Worm (Caenorhabditis elegans) whole organism, L2 larva: ENCODE measurements around the gene let-4.

ENCODE experiments used
- C34F6.9 ChIP-seq: fragments of 150-350 bp; optimal IDR thresholded peaks from 2 replicates; lab custom pipeline; 2014; ENCODE audit warnings: missing biosample characterization, missing genetic modification characterization
- F13H6.1 ChIP-seq: sonication (generic microtip); optimal IDR thresholded peaks from 2 replicates; lab custom pipeline; 2016; ENCODE audit warnings: missing genetic modification characterization, missing compliant biosample characterization
- Y55F3AM.14 ChIP-seq: fragments of 200-800 bp; sonication (Bioruptor generic); optimal IDR thresholded peaks from 2 replicates; lab custom pipeline; 2018; ENCODE audit warnings: mild to moderate bottlenecking, missing genetic modification characterization, missing compliant biosample characterization
- alr-1 ChIP-seq: fragments of 150-350 bp; optimal IDR thresholded peaks from 2 replicates; lab custom pipeline; 2014; ENCODE audit warnings: missing biosample characterization, missing genetic modification characterization
- aly-2 ChIP-seq: fragments of 150-350 bp; optimal IDR thresholded peaks from 2 replicates; lab custom pipeline; 2014; ENCODE audit warnings: missing biosample characterization, missing genetic modification characterization
- ama-1 ChIP-seq: fragments of 150-350 bp; optimal IDR thresholded peaks from 2 replicates; lab custom pipeline; 2018; ENCODE audit warnings: inconsistent platforms
- ceh-82 ChIP-seq: fragments of 150-350 bp; optimal IDR thresholded peaks from 2 replicates; lab custom pipeline; 2014; ENCODE audit warnings: missing biosample characterization, missing genetic modification characterization
- crh-2 ChIP-seq: sonication (generic microtip); optimal IDR thresholded peaks from 2 replicates; lab custom pipeline; 2017; ENCODE audit warnings: missing biosample characterization, missing genetic modification characterization
- dmd-4 ChIP-seq: sonication (generic microtip); optimal IDR thresholded peaks from 2 replicates; lab custom pipeline; 2017; ENCODE audit warnings: missing biosample characterization, missing genetic modification characterization
- egl-27 ChIP-seq: sonication (generic microtip); optimal IDR thresholded peaks from 3 replicates; lab custom pipeline; 2017; ENCODE audit warnings: missing biosample characterization, missing genetic modification reagents, missing genetic modification characterization
- elt-1 ChIP-seq: fragments of 150-350 bp; optimal IDR thresholded peaks from 2 replicates; lab custom pipeline; 2014; ENCODE audit warnings: missing biosample characterization, missing genetic modification characterization
- elt-3 ChIP-seq: sonication (generic microtip); optimal IDR thresholded peaks from 2 replicates; lab custom pipeline; 2017; ENCODE audit warnings: missing biosample characterization, missing genetic modification characterization
- fos-1 ChIP-seq: fragments of 150-350 bp; optimal IDR thresholded peaks from 2 replicates; lab custom pipeline; 2014; ENCODE audit warnings: missing biosample characterization, missing genetic modification characterization
- gmeb-1 ChIP-seq: fragments of 150-350 bp; optimal IDR thresholded peaks from 2 replicates; lab custom pipeline; 2014; ENCODE audit warnings: missing biosample characterization, missing genetic modification characterization
- lin-13 ChIP-seq: fragments of 150-350 bp; optimal IDR thresholded peaks from 2 replicates; lab custom pipeline; 2014; ENCODE audit warnings: missing biosample characterization, missing genetic modification reagents, missing genetic modification characterization
- lsy-2 ChIP-seq, 2 experiments: fragments of 150-350 bp in 1 of 2; sonication (generic microtip) in 1 of 2; optimal IDR thresholded peaks; 2 replicates each; lab custom pipeline; 2014 to 2017; ENCODE audit warnings: missing biosample characterization in 2 of 2, missing genetic modification characterization in 2 of 2
- mab-5 ChIP-seq: fragments of 150-350 bp; optimal IDR thresholded peaks from 2 replicates; lab custom pipeline; 2014; ENCODE audit warnings: missing biosample characterization, missing genetic modification characterization
- mbf-1 ChIP-seq: sonication (generic microtip); optimal IDR thresholded peaks from 2 replicates; lab custom pipeline; 2017; ENCODE audit warnings: missing biosample characterization, missing genetic modification characterization
- mdl-1 ChIP-seq, 2 experiments: fragments of 150-350 bp in 1 of 2; sonication (generic microtip) in 1 of 2; optimal IDR thresholded peaks; 2 replicates each; lab custom pipeline; 2017; ENCODE audit warnings: missing biosample characterization in 2 of 2, missing genetic modification characterization in 2 of 2
- nhr-10 ChIP-seq: sonication (generic microtip); optimal IDR thresholded peaks from 2 replicates; lab custom pipeline; 2017; ENCODE audit warnings: missing biosample characterization, missing genetic modification characterization
- nhr-129 ChIP-seq: fragments of 150-350 bp; optimal IDR thresholded peaks from 2 replicates; lab custom pipeline; 2014; ENCODE audit warnings: missing biosample characterization, missing genetic modification characterization
- nhr-21 ChIP-seq: fragments of 150-350 bp; optimal IDR thresholded peaks from 2 replicates; lab custom pipeline; 2014; ENCODE audit warnings: missing biosample characterization, missing genetic modification characterization
- nhr-23 ChIP-seq: fragments of 150-350 bp; optimal IDR thresholded peaks from 2 replicates; lab custom pipeline; 2014; ENCODE audit warnings: missing biosample characterization, missing genetic modification reagents, missing genetic modification characterization
- nhr-237 ChIP-seq: fragments of 150-350 bp; optimal IDR thresholded peaks from 2 replicates; lab custom pipeline; 2014; ENCODE audit warnings: missing biosample characterization, missing genetic modification characterization
- nhr-25 ChIP-seq: fragments of 150-350 bp; sonication (generic microtip); optimal IDR thresholded peaks from 3 replicates; lab custom pipeline; 2014; ENCODE audit warnings: missing biosample characterization, missing genetic modification characterization
- nhr-77 ChIP-seq: fragments of 150-350 bp; optimal IDR thresholded peaks from 2 replicates; lab custom pipeline; 2014; ENCODE audit warnings: missing biosample characterization, missing genetic modification characterization
- peb-1 ChIP-seq: fragments of 150-350 bp; optimal IDR thresholded peaks from 2 replicates; lab custom pipeline; 2014; ENCODE audit warnings: missing biosample characterization, missing genetic modification characterization
- sem-4 ChIP-seq: fragments of 150-350 bp; optimal IDR thresholded peaks from 2 replicates; lab custom pipeline; 2014; ENCODE audit warnings: missing biosample characterization, missing genetic modification reagents, missing genetic modification characterization
- sma-3 ChIP-seq: sonication (generic microtip); optimal IDR thresholded peaks from 2 replicates; lab custom pipeline; 2016; ENCODE audit warnings: missing genetic modification reagents, missing genetic modification characterization, missing compliant biosample characterization
- sma-9 ChIP-seq, 2 experiments: fragments of 150-350 bp in 1 of 2; sonication (generic microtip) in 1 of 2; optimal IDR thresholded peaks; 2 replicates each; lab custom pipeline; 2014 to 2016; ENCODE audit warnings: missing genetic modification characterization in 2 of 2, mild to moderate bottlenecking in 1 of 2, missing biosample characterization in 1 of 2, missing compliant biosample characterization in 1 of 2, missing genetic modification reagents in 1 of 2, moderate library complexity in 1 of 2
- snpc-4 ChIP-seq: fragments of 150-350 bp; optimal IDR thresholded peaks from 2 replicates; lab custom pipeline; 2014; ENCODE audit warnings: missing biosample characterization, missing genetic modification characterization
- unc-39 ChIP-seq: fragments of 150-350 bp; optimal IDR thresholded peaks from 2 replicates; lab custom pipeline; 2014; ENCODE audit warnings: missing biosample characterization, missing genetic modification characterization
- unc-55 ChIP-seq: fragments of 150-350 bp; sonication (generic microtip); optimal IDR thresholded peaks from 3 replicates; lab custom pipeline; 2014; ENCODE audit warnings: missing biosample characterization, missing genetic modification reagents, missing genetic modification characterization
- unc-62 ChIP-seq: fragments of 150-350 bp; optimal IDR thresholded peaks from 2 replicates; lab custom pipeline; 2014; ENCODE audit warnings: missing biosample characterization, missing genetic modification reagents, missing genetic modification characterization
- zag-1 ChIP-seq: fragments of 150-350 bp; optimal IDR thresholded peaks from 2 replicates; lab custom pipeline; 2014; ENCODE audit warnings: missing biosample characterization, missing genetic modification characterization

let-4 gene

ce11 chrX:14545543-14545942 lies 32.2 kb upstream of the let-4 start, which contains the start of gene enri-2:
TSS of gene enri-2 (plus strand) at chrX:14545843.
- TF ChIP-seq alr-1 (no peak), crh-2 (tag; lab: Kevin White, UChicago) (no peak), fos-1 (tag; lab: Kevin White, UChicago) (no peak), ceh-82 (tag; lab: Kevin White, UChicago) (no peak), mab-5 (no peak), mbf-1 (tag; lab: Kevin White, UChicago) (no peak), elt-1 (no peak)
- TF ChIP-seq, all 48 proteins: peak for 0

ce11 chrX:14549709-14550199 lies 28.0 kb upstream of the let-4 start, which contains the start of gene ram-5:
TSS of gene ram-5 (plus strand) at chrX:14550149.
- TF ChIP-seq nhr-77 (tag; lab: Kevin White, UChicago) (no peak), snpc-4 (tag; lab: Kevin White, UChicago) (no peak), nhr-25 (no peak), ama-1 (lab: Kevin White, UChicago) (no peak), nhr-10 (tag; lab: Kevin White, UChicago) (no peak), dmd-4 (no peak), sem-4 (no peak), egl-27 (no peak), lin-13 (GFP tag; lab: Kevin White, UChicago) (no peak), nhr-237 (no peak), unc-55 (GFP tag; lab: Kevin White, UChicago) (no peak), peb-1 (tag; lab: Kevin White, UChicago) (no peak), Y55F3AM.14 (GFP tag; lab: Kevin White, UChicago) (no peak), alr-1 (no peak), sma-3 (no peak), unc-39 (no peak), unc-62 (GFP tag; lab: Kevin White, UChicago) (no peak), ceh-82 (tag; lab: Kevin White, UChicago) (no peak), elt-3 (tag; lab: Kevin White, UChicago) (no peak), F13H6.1 (no peak)

ce11 chrX:14556403-14556802 lies 21.3 kb upstream of the let-4 start:
- TF ChIP-seq sma-9 (GFP tag; optimal IDR thresholded peaks at IDR 0.05; lab: Kevin White, UChicago) (peak; percentile 23), sma-9 (tag; optimal IDR thresholded peaks at IDR 0.05; lab: Kevin White, UChicago) (no peak), gmeb-1 (tag; lab: Kevin White, UChicago) (no peak)
- TF ChIP-seq, all 48 proteins: peak for 1

- peak; percentile 52 for TF ChIP-seq sem-4
- TF ChIP-seq F13H6.1, result peak; percentile 66
- no peak for TF ChIP-seq nhr-21 (tag; lab: Kevin White, UChicago)
- TF ChIP-seq Y55F3AM.14 (GFP tag; lab: Kevin White, UChicago), result peak; percentile 13
- TF ChIP-seq lin-13 (GFP tag; lab: Kevin White, UChicago), result peak; percentile 47
- TF ChIP-seq nhr-129 (tag; lab: Kevin White, UChicago), result peak; percentile 77
- peak; percentile 70 for TF ChIP-seq zag-1 (tag; lab: Kevin White, UChicago)
- TF ChIP-seq sma-9 (GFP tag; optimal IDR thresholded peaks at IDR 0.05; lab: Kevin White, UChicago), result peak; percentile 97
- no peak for TF ChIP-seq sma-9 (tag; optimal IDR thresholded peaks at IDR 0.05; lab: Kevin White, UChicago)
- TF ChIP-seq unc-39, result no peak
- peak; percentile 28 for TF ChIP-seq snpc-4 (tag; lab: Kevin White, UChicago)
- no peak for TF ChIP-seq nhr-23 (tag; lab: Kevin White, UChicago)
- TF ChIP-seq nhr-77 (tag; lab: Kevin White, UChicago), result no peak
- peak; percentile 42 for TF ChIP-seq C34F6.9 (tag; lab: Kevin White, UChicago)
- TF ChIP-seq unc-55 (GFP tag; lab: Kevin White, UChicago), result peak; percentile 28
- TF ChIP-seq lsy-2 (tag; optimal IDR thresholded peaks at IDR 0.05; lab: Kevin White, UChicago), result peak; percentile 20 to 44
- TF ChIP-seq mdl-1 (tag; optimal IDR thresholded peaks at IDR 0.05; lab: Kevin White, UChicago), result peak; percentile 28 to 52
- no peak for TF ChIP-seq aly-2 (tag; lab: Kevin White, UChicago)
These were observed 20.3 kb upstream of the let-4 start for ce11 chrX:14557352-14557935.
